Worm (Caenorhabditis elegans) whole organism, L4/young adult: ENCODE results near the gene mel-32.
A peak's percentile ranks its signal among the peaks of the same experiment; 100 is the strongest.

Experiments used
- W03F9.2 ChIP-seq: fragments of 150-350 bp; optimal IDR thresholded peaks from 2 replicates; lab custom pipeline; 2014; ENCODE audit warnings: missing biosample characterization, missing genetic modification characterization
- dao-5 ChIP-seq: sonication (generic microtip); optimal IDR thresholded peaks from 2 replicates; lab custom pipeline; 2016; ENCODE audit warnings: missing genotype, missing genetic modification characterization, moderate library complexity, missing compliant biosample characterization
- him-1 ChIP-seq: sonication (generic microtip); optimal IDR thresholded peaks from 2 replicates; lab custom pipeline; 2016; ENCODE audit warnings: missing genotype, missing genetic modification reagents, missing genetic modification characterization, missing compliant biosample characterization

mel-32 gene

DNA sequence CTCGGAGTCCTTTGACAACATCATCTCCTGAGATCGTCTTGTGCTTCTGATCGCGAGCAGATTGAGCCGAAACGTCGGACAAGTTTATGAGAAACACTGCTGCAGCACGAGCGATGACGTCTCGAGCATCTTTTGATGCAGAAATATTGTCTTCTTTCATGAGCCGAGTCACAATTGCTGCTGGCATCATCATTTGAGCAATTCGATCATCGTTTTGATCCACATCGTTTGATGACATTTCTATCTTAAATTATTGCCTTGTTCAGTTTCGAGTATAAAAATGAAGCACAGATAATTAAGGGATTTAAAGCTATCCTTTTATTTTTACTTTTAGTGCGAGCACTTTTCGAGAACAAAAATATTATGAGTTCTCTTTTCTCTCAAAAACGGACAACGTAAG lies 19.8 kb upstream of the mel-32 start, which contains the start of gene T26A5.8:
Gene T26A5.8, minus strand, starts transcription at position 247 of the 400 bp plus-strand sequence.
- TF ChIP-seq him-1 (tag; lab: Kevin White, UChicago) (no peak), W03F9.2 (tag; lab: Kevin White, UChicago) (no peak)

ce11 chrIII:6459820-6460219 lies 17.0 kb upstream of the mel-32 start, which contains the start of gene algn-1:
algn-1 (plus strand) TSS chrIII:6460120.
- TF ChIP-seq him-1 (tag; lab: Kevin White, UChicago): no peak
- no peak for TF ChIP-seq dao-5 (tag; lab: Kevin White, UChicago)
- TF ChIP-seq W03F9.2 (tag; lab: Kevin White, UChicago): no peak

- TF ChIP-seq W03F9.2 (tag; lab: Kevin White, UChicago): no peak
- no peak for TF ChIP-seq him-1 (tag; lab: Kevin White, UChicago)
- TF ChIP-seq dao-5 (tag; lab: Kevin White, UChicago): no peak
These were observed 11.4 kb upstream of the mel-32 start, which contains the start of gene jhdm-1 for ce11 chrIII:6454183-6454582. jhdm-1 (plus strand) TSS chrIII:6454483.

- TF ChIP-seq W03F9.2 (tag; lab: Kevin White, UChicago) (peak; percentile 81), him-1 (tag; lab: Kevin White, UChicago) (no peak), dao-5 (tag; lab: Kevin White, UChicago) (no peak)
These were observed 10.9 kb upstream of the mel-32 start for ce11 chrIII:6453665-6454064.

- TF ChIP-seq dao-5 (tag; lab: Kevin White, UChicago) (no peak), W03F9.2 (tag; lab: Kevin White, UChicago) (no peak), him-1 (tag; lab: Kevin White, UChicago) (no peak)
These were observed 9.9 kb upstream of the mel-32 start for ce11 chrIII:6452683-6453082.

ce11 chrIII:6452278-6452677 lies 9.5 kb upstream of the mel-32 start, which contains the start of gene set-1:
set-1 (minus strand) TSS chrIII:6452378.
- TF ChIP-seq dao-5 (tag; lab: Kevin White, UChicago) (no peak), W03F9.2 (tag; lab: Kevin White, UChicago) (no peak), him-1 (tag; lab: Kevin White, UChicago) (no peak)

DNA sequence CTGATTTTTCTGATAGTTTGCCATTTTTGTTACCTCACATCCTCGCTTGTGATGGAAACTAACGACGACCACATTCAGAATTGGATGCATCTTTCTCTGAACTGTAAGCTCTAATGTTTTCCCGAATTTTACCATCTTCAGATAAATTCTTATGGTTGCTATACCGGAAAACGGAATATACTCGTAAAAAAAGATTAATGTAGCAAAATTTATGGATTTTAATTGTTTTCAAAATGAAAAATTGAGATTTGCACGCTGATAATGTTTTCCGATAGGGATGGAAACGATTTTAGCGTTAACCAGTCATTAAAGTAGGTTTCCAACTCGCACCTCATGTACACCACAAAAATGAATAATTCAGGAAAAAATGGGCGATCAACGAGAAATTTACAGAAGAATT lies 7.8 kb upstream of the mel-32 start, which contains the start of gene T26A5.6:
Gene T26A5.6, minus strand, starts transcription at position 101 of the 400 bp plus-strand sequence.
- TF ChIP-seq dao-5 (tag; lab: Kevin White, UChicago) (no peak), him-1 (tag; lab: Kevin White, UChicago) (no peak), W03F9.2 (tag; lab: Kevin White, UChicago) (no peak)

DNA sequence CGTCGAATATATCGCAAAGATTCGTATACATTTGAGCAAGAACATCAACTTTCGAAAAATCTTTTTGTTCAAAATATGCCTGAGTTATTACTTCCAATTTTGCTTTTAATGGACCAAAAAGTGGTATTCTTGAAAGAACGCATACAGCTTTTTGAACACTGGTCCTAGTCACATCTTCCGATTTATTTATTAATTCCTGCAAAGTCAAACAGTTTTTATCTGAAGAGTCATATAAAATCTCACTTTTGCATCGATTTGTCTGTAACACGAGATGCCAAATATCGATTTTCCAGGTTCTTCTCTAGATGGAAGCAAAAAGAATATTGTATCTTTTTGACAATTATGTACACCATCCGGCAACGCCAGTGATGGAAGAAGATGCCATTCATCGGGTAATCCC lies 7.1 kb upstream of the mel-32 start:
- TF ChIP-seq dao-5 (tag; lab: Kevin White, UChicago) (no peak), W03F9.2 (tag; lab: Kevin White, UChicago) (no peak), him-1 (tag; lab: Kevin White, UChicago) (no peak)

- TF ChIP-seq dao-5 (tag; lab: Kevin White, UChicago): no peak
- no peak for TF ChIP-seq him-1 (tag; lab: Kevin White, UChicago)
- no peak for TF ChIP-seq W03F9.2 (tag; lab: Kevin White, UChicago)
These were observed 4.7 kb upstream of the mel-32 start for ce11 chrIII:6447521-6447920.

DNA sequence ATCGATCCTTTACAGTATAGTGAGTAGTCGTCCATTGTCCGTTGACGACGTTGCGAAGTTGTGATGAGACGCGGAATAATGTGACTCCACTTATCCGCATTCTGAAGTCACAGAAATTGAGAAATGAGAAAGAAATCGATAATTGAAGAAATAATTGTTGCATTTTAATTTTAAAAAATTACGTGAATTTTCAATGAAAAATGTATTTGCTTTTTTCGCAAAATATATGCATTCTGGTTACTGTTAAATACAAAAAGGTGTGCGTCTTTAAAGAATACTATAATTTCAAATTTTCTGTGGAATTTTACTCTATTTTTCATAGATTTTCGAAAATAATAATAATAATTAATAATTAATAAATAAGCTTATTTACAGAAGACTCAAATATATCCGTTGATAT lies 4.0 kb upstream of the mel-32 start, which contains the start of gene let-721:
Gene let-721, minus strand, starts transcription at position 101 of the 400 bp plus-strand sequence.
- TF ChIP-seq him-1 (tag; lab: Kevin White, UChicago) (no peak), dao-5 (tag; lab: Kevin White, UChicago) (no peak), W03F9.2 (tag; lab: Kevin White, UChicago) (no peak)

DNA sequence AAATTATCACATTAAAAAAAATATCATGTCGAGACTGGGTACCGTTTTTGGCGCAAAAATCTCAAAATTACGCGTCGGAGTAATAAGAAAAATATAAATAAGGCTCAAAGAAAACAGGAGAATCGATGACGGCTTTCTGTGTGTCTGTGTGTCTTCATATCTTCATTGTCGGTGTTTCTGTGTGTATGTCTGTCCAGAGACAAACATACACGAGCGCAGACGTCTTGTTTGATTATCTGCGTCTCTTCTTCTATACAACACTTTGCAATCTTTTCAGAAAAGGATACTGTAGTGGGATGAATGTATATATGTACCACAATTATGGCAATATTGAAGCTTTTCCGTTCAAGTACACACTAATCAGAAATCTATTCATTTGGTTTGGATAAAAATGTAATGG lies 1.5 kb upstream of the mel-32 start, which contains the start of gene C05D11.13:
Gene C05D11.13, minus strand, starts transcription at position 252 of the 400 bp plus-strand sequence.
- TF ChIP-seq him-1 (tag; lab: Kevin White, UChicago) (no peak), W03F9.2 (tag; lab: Kevin White, UChicago) (peak; percentile 65)

DNA sequence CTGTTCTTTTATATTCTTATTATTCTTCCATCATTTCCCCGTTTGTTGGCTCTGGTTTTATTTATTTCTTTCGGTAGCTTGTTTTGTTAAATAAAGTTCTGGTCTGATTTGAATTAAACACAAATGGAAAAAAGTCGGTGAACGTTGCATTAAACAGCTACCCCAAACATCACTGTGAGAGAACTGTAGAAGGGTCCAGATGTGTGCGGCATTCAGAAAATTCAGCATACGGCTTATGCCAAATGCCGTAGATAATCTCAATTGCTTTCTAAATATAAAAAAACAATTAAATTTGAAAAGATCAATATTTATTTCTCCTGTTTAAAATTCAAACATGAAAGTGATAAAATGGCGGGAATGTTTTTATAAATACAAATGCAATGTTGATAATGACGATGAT lies 2.9 kb downstream of the mel-32 start:
- TF ChIP-seq him-1 (tag; lab: Kevin White, UChicago): no peak

ce11 chrIII:6436308-6436707 lies 6.5 kb downstream of the mel-32 start, which contains the start of gene C05D11.1:
C05D11.1 (plus strand) TSS chrIII:6436608.
- TF ChIP-seq W03F9.2 (tag; lab: Kevin White, UChicago) (no peak), him-1 (tag; lab: Kevin White, UChicago) (no peak), dao-5 (tag; lab: Kevin White, UChicago) (no peak)

ce11 chrIII:6432939-6433338 lies 9.9 kb downstream of the mel-32 start, which contains the start of gene vps-16:
vps-16 (plus strand) TSS chrIII:6433239.
- TF ChIP-seq him-1 (tag; lab: Kevin White, UChicago) (no peak), W03F9.2 (tag; lab: Kevin White, UChicago) (no peak), dao-5 (tag; lab: Kevin White, UChicago) (no peak)
